Fruit fly (Drosophila melanogaster) whole organism, larva: ENCODE results near the gene CG10863.

Experiments used
- noc ChIP-seq: fragments of 200-800 bp; sonication (Bioruptor generic); optimal IDR thresholded peaks from 3 replicates; lab custom pipeline; 2019; ENCODE audit warnings: missing biosample characterization, mild to moderate bottlenecking, missing genetic modification characterization, moderate library complexity

CG10863 gene

dm6 chr3L:3926191-3926765 lies 16.0 kb downstream of the CG10863 start:
- no peak for TF ChIP-seq noc (tag; lab: Kevin White, UChicago)

dm6 chr3L:3925487-3925886 lies 16.8 kb downstream of the CG10863 start:
- TF ChIP-seq noc (tag; lab: Kevin White, UChicago) = peak; percentile 54

dm6 chr3L:3923631-3924274 lies 18.5 kb downstream of the CG10863 start:
- TF ChIP-seq noc (tag; lab: Kevin White, UChicago) = peak; percentile 35

dm6 chr3L:3912134-3912533 lies 30.1 kb downstream of the CG10863 start:
- TF ChIP-seq noc (tag; lab: Kevin White, UChicago) = no peak

dm6 chr3L:3909831-3910230 lies 32.4 kb downstream of the CG10863 start, which contains the start of gene mge:
Gene mge, minus strand, starts transcription at chr3L:3909931.
- TF ChIP-seq noc (tag; lab: Kevin White, UChicago) = no peak

dm6 chr3L:3908838-3909810 lies 33.1 kb downstream of the CG10863 start:
- no peak for TF ChIP-seq noc (tag; lab: Kevin White, UChicago)

dm6 chr3L:3905111-3905510 lies 37.2 kb downstream of the CG10863 start, which contains the start of gene ida:
Gene ida, plus strand, starts transcription at chr3L:3905344.
- TF ChIP-seq noc (tag; lab: Kevin White, UChicago) = no peak

dm6 chr3L:3903301-3903700 lies 39.0 kb downstream of the CG10863 start, which contains the start of gene Sc2:
Gene Sc2, plus strand, starts transcription at chr3L:3903492.
- no peak for TF ChIP-seq noc (tag; lab: Kevin White, UChicago)

dm6 chr3L:3902491-3903198 lies 39.6 kb downstream of the CG10863 start, which contains the start of gene Ubi-p63E:
Gene Ubi-p63E, minus strand, starts transcription at chr3L:3903184.
- TF ChIP-seq noc (tag; lab: Kevin White, UChicago) = no peak

dm6 chr3L:3901865-3902490 lies 40.3 kb downstream of the CG10863 start:
- no peak for TF ChIP-seq noc (tag; lab: Kevin White, UChicago)

- no peak for TF ChIP-seq noc (tag; lab: Kevin White, UChicago)
Observed at dm6 chr3L:3898978-3899377, 43.3 kb downstream of the CG10863 start, which contains the start of gene Ccz1. Gene Ccz1, minus strand, starts transcription at chr3L:3899156.

dm6 chr3L:3896553-3897034 lies 45.7 kb downstream of the CG10863 start, which contains the start of the genes Gr63a and Lamtor4:
Gene Gr63a, minus strand, starts transcription at chr3L:3896603.
Gene Lamtor4, plus strand, starts transcription at chr3L:3896900.
- no peak for TF ChIP-seq noc (tag; lab: Kevin White, UChicago)

dm6 chr3L:3894413-3894812 lies 47.9 kb downstream of the CG10863 start:
- TF ChIP-seq noc (tag; lab: Kevin White, UChicago) = no peak

dm6 chr3L:3892154-3892624 lies 50.1 kb downstream of the CG10863 start, which contains the start of gene Fie:
Gene Fie, plus strand, starts transcription at chr3L:3892574.
- TF ChIP-seq noc (tag; lab: Kevin White, UChicago) = peak; percentile 16
